4 fruit fly cellular contexts compared by ENCODE assay signal in the genomic region with DNA sequence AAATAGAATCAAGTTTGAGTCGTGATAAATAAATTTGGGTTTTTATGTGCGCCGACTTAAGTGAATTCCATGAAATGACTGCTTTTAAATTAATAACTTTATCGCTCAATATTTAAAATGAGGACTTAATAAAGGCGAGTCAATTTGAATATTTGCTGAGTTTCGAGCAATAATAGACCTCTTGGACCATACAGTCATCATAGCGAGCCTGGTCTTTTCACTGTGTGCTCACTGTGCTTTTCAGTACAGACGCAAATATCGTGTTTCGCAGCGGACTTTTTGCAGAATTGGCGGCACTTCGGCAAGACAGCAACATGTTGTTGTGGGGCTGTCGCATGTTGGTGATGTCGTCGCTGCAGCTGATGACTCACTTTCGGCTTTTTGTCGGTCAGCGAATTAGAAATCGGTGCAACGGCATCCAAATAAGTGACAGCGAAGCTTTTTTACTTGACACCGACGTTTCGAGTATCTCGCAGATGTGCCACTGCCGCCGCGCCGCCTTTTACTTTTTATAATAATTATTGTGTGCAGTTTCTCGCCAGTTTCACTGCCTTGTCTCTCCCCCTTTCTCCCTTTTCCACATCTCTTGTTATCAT.
TF ChIP-seq lines count a peak whose summit lies in the region.

No protein-coding gene starts in this region.

- TF ChIP-seq CTCF in whole organism, embryonic (GFP tag; optimal IDR thresholded peaks at IDR 0.05; lab: Kevin White, UChicago), result no peak

TF ChIP-seq in whole organism, adult, 20 proteins besides CTCF, POLR2A, EP300 and RAD21:
- TF ChIP-seq tj (GFP tag; optimal IDR thresholded peaks at IDR 0.05; lab: Kevin White, UChicago), result peak; percentile 91
- no peak for TF ChIP-seq pad (GFP tag; optimal IDR thresholded peaks at IDR 0.05; lab: Kevin White, UChicago)

TF ChIP-seq in whole organism, embryonic, 481 proteins besides CTCF, POLR2A, EP300 and RAD21:
- TF ChIP-seq dysf (GFP tag; IDR thresholded peaks at IDR 0.05; lab: Robert Waterston, UW), result no peak
- peak; percentile 64 for TF ChIP-seq Med (GFP tag; lab: Kevin White, UChicago)

TF ChIP-seq in whole organism, prepupa, 60 proteins besides CTCF, POLR2A, EP300 and RAD21:
- TF ChIP-seq eg (GFP tag; IDR thresholded peaks at IDR 0.05; lab: Robert Waterston, UW), result peak; percentile 51; the same call in 1 of the 3 replicates
- TF ChIP-seq CG11902 (GFP tag; optimal IDR thresholded peaks at IDR 0.05; lab: Kevin White, UChicago), result no peak
- no peak for TF ChIP-seq Sox102F (GFP tag; optimal IDR thresholded peaks at IDR 0.05; lab: Kevin White, UChicago)
- TF ChIP-seq net (GFP tag; optimal IDR thresholded peaks at IDR 0.05; lab: Kevin White, UChicago), result no peak
- TF ChIP-seq salr (GFP tag; optimal IDR thresholded peaks at IDR 0.05; lab: Kevin White, UChicago), result no peak
- no peak for TF ChIP-seq CG9139 (GFP tag; optimal IDR thresholded peaks at IDR 0.05; lab: Kevin White, UChicago)
- no peak for TF ChIP-seq svp (GFP tag; lab: Kevin White, UChicago)
- no peak for TF ChIP-seq CG10631 (GFP tag; optimal IDR thresholded peaks at IDR 0.05; lab: Kevin White, UChicago)
- TF ChIP-seq Hr38 (GFP tag; optimal IDR thresholded peaks at IDR 0.05; lab: Kevin White, UChicago), result no peak
- no peak for TF ChIP-seq CG3032 (tag; optimal IDR thresholded peaks at IDR 0.05; lab: Kevin White, UChicago)
- no peak for TF ChIP-seq Eip75B (GFP tag; optimal IDR thresholded peaks at IDR 0.05; lab: Kevin White, UChicago)
- TF ChIP-seq Hr4 (GFP tag; optimal IDR thresholded peaks at IDR 0.05; lab: Kevin White, UChicago), result peak; percentile 36
- no peak for TF ChIP-seq CG7368 (GFP tag; optimal IDR thresholded peaks at IDR 0.05; lab: Kevin White, UChicago)
- no peak for TF ChIP-seq lz (GFP tag; optimal IDR thresholded peaks at IDR 0.05; lab: Kevin White, UChicago)
- TF ChIP-seq OdsH (GFP tag; optimal IDR thresholded peaks at IDR 0.05; lab: Kevin White, UChicago), result no peak
- TF ChIP-seq CG15336 (GFP tag; IDR thresholded peaks at IDR 0.05; lab: Robert Waterston, UW), result 0 out of 2 replicates have a peak, but pooled peaks have one; percentile 28
- TF ChIP-seq CG6792 (GFP tag; optimal IDR thresholded peaks at IDR 0.05; lab: Kevin White, UChicago), result no peak
- TF ChIP-seq spab (GFP tag; optimal IDR thresholded peaks at IDR 0.05; lab: Kevin White, UChicago), result no peak
- no peak for TF ChIP-seq Met (GFP tag; optimal IDR thresholded peaks at IDR 0.05; lab: Kevin White, UChicago)
- peak; percentile 5 for TF ChIP-seq CG32006 (GFP tag; optimal IDR thresholded peaks at IDR 0.05; lab: Kevin White, UChicago)
- TF ChIP-seq fkh (GFP tag; optimal IDR thresholded peaks at IDR 0.05; lab: Kevin White, UChicago), result no peak
- TF ChIP-seq CG4318 (GFP tag; optimal IDR thresholded peaks at IDR 0.05; lab: Kevin White, UChicago), result no peak
- no peak for TF ChIP-seq Ets21C (GFP tag; optimal IDR thresholded peaks at IDR 0.05; lab: Kevin White, UChicago)
- no peak for TF ChIP-seq dsx (GFP tag; optimal IDR thresholded peaks at IDR 0.05; lab: Kevin White, UChicago; ENCODE audit: poor library complexity, severe bottlenecking)
- TF ChIP-seq CG6163 (GFP tag; IDR thresholded peaks at IDR 0.05; lab: Robert Waterston, UW), result 0 out of 3 replicates have a peak, but pooled peaks have one; percentile 41
- TF ChIP-seq Eip78C (GFP tag; lab: Kevin White, UChicago), result peak; percentile 23

TF ChIP-seq in whole organism, pupa, 21 proteins besides CTCF, POLR2A, EP300 and RAD21:
- TF ChIP-seq fd96Ca (GFP tag; IDR thresholded peaks at IDR 0.05; lab: Robert Waterston, UW) (no peak), Ets98B (GFP tag; IDR thresholded peaks at IDR 0.05; lab: Robert Waterston, UW) (peak; percentile 43)
TF ChIP-seq in whole organism, pupa: peak in this region for 1.
